Worm (Caenorhabditis elegans): ENCODE data around the gene C49G7.12.

The C49G7.12 gene

ce11 chrV:4034303-4034702 lies 3.9 kb upstream of the C49G7.12 start, which contains the start of gene C49G7.7:
C49G7.7 (plus strand) TSS chrV:4034476.
- no peak for TF ChIP-seq pes-1 (GFP tag; IDR thresholded peaks at IDR 0.05)
- TF ChIP-seq aly-1 (tag; optimal IDR thresholded peaks at IDR 0.05), result no peak
- no peak for TF ChIP-seq F13C5.2 (tag; optimal IDR thresholded peaks at IDR 0.05)
- no peak for TF ChIP-seq ets-7 (tag; optimal IDR thresholded peaks at IDR 0.05)
- no peak for TF ChIP-seq ceh-13 (GFP tag; optimal IDR thresholded peaks at IDR 0.05)
- TF ChIP-seq sea-1 (GFP tag; conservative IDR thresholded peaks at IDR 0.05), result no peak
- TF ChIP-seq ceh-36 (tag; optimal IDR thresholded peaks at IDR 0.05), result no peak

ce11 chrV:4035811-4036210 lies 2.4 kb upstream of the C49G7.12 start, which contains the start of gene C49G7.13:
C49G7.13 (plus strand) TSS chrV:4036111.
- TF ChIP-seq tbx-11 (GFP tag; IDR thresholded peaks at IDR 0.05) (no peak), ama-1 (optimal IDR thresholded peaks at IDR 0.05) (no peak), sea-1 (GFP tag; conservative IDR thresholded peaks at IDR 0.05) (no peak)

- TF ChIP-seq flt-1 (GFP tag; IDR thresholded peaks at IDR 0.05) (no peak), ceh-36 (tag; optimal IDR thresholded peaks at IDR 0.05) (no peak), ceh-13 (GFP tag; optimal IDR thresholded peaks at IDR 0.05) (no peak), aly-1 (tag; optimal IDR thresholded peaks at IDR 0.05) (no peak), tbx-11 (GFP tag; IDR thresholded peaks at IDR 0.05) (no peak), tra-4 (tag; optimal IDR thresholded peaks at IDR 0.05) (no peak), ama-1 (optimal IDR thresholded peaks at IDR 0.05) (no peak), sea-1 (GFP tag; conservative IDR thresholded peaks at IDR 0.05) (no peak), ets-7 (tag; optimal IDR thresholded peaks at IDR 0.05) (no peak), scrt-1 (GFP tag; IDR thresholded peaks at IDR 0.05) (no peak), F13C5.2 (tag; optimal IDR thresholded peaks at IDR 0.05) (no peak), hmbx-1 (tag; optimal IDR thresholded peaks at IDR 0.05) (no peak), hmg-4 (GFP tag; optimal IDR thresholded peaks at IDR 0.05) (no peak), hnd-1 (tag; optimal IDR thresholded peaks at IDR 0.05) (no peak), pes-1 (GFP tag; IDR thresholded peaks at IDR 0.05) (no peak), B0310.2 (tag; optimal IDR thresholded peaks at IDR 0.05) (no peak), tbx-37 (GFP tag; conservative IDR thresholded peaks at IDR 0.05) (no peak)
Observed at ce11 chrV:4038557-4038956, 347 bp downstream of the C49G7.12 start.

- TF ChIP-seq ama-1 (optimal IDR thresholded peaks at IDR 0.05), result no peak
- no peak for TF ChIP-seq scrt-1 (GFP tag; IDR thresholded peaks at IDR 0.05)
- TF ChIP-seq flt-1 (GFP tag; IDR thresholded peaks at IDR 0.05), result no peak
- no peak for TF ChIP-seq F13C5.2 (tag; optimal IDR thresholded peaks at IDR 0.05)
- TF ChIP-seq hmbx-1 (tag; optimal IDR thresholded peaks at IDR 0.05), result no peak
Observed at ce11 chrV:4041853-4042424, 3.7 kb downstream of the C49G7.12 start, which contains the start of the genes C49G7.10 and irg-2. C49G7.10 (minus strand) TSS chrV:4042021. irg-2 (plus strand) TSS chrV:4042181.

- TF ChIP-seq aly-1 (tag; optimal IDR thresholded peaks at IDR 0.05) (no peak), B0310.2 (tag; optimal IDR thresholded peaks at IDR 0.05) (no peak), hmbx-1 (tag; optimal IDR thresholded peaks at IDR 0.05) (no peak), tbx-11 (GFP tag; IDR thresholded peaks at IDR 0.05) (no peak), tbx-37 (GFP tag; conservative IDR thresholded peaks at IDR 0.05) (no peak), pes-1 (GFP tag; IDR thresholded peaks at IDR 0.05) (no peak), sea-1 (GFP tag; conservative IDR thresholded peaks at IDR 0.05) (no peak), F13C5.2 (tag; optimal IDR thresholded peaks at IDR 0.05) (no peak), hnd-1 (tag; optimal IDR thresholded peaks at IDR 0.05) (no peak), ceh-36 (tag; optimal IDR thresholded peaks at IDR 0.05) (no peak), hmg-4 (GFP tag; optimal IDR thresholded peaks at IDR 0.05) (no peak), flt-1 (GFP tag; IDR thresholded peaks at IDR 0.05) (no peak)
Observed at ce11 chrV:4043632-4044031, 5.4 kb downstream of the C49G7.12 start, which contains the start of gene phat-3. phat-3 (plus strand) TSS chrV:4043932.

- TF ChIP-seq hmbx-1 (tag; optimal IDR thresholded peaks at IDR 0.05) (no peak), ama-1 (optimal IDR thresholded peaks at IDR 0.05) (no peak), sea-1 (GFP tag; conservative IDR thresholded peaks at IDR 0.05) (no peak), hmg-4 (GFP tag; optimal IDR thresholded peaks at IDR 0.05) (no peak), tbx-11 (GFP tag; IDR thresholded peaks at IDR 0.05) (no peak), B0310.2 (tag; optimal IDR thresholded peaks at IDR 0.05) (no peak), scrt-1 (GFP tag; IDR thresholded peaks at IDR 0.05) (no peak), aly-1 (tag; optimal IDR thresholded peaks at IDR 0.05) (no peak), ceh-13 (GFP tag; optimal IDR thresholded peaks at IDR 0.05) (no peak), ceh-36 (tag; optimal IDR thresholded peaks at IDR 0.05) (no peak), ets-7 (tag; optimal IDR thresholded peaks at IDR 0.05) (no peak)
Observed at ce11 chrV:4046122-4046521, 7.9 kb downstream of the C49G7.12 start, which contains the start of gene phat-7. phat-7 (plus strand) TSS chrV:4046422.

- TF ChIP-seq tra-4 (tag; optimal IDR thresholded peaks at IDR 0.05) (no peak), scrt-1 (GFP tag; IDR thresholded peaks at IDR 0.05) (no peak), ceh-13 (GFP tag; optimal IDR thresholded peaks at IDR 0.05) (no peak), pes-1 (GFP tag; IDR thresholded peaks at IDR 0.05) (no peak), F13C5.2 (tag; optimal IDR thresholded peaks at IDR 0.05) (no peak), ama-1 (optimal IDR thresholded peaks at IDR 0.05) (no peak), hmbx-1 (tag; optimal IDR thresholded peaks at IDR 0.05) (no peak), ets-7 (tag; optimal IDR thresholded peaks at IDR 0.05) (no peak), tbx-37 (GFP tag; conservative IDR thresholded peaks at IDR 0.05) (no peak)
Observed at ce11 chrV:4047541-4047940, 9.3 kb downstream of the C49G7.12 start, which contains the start of gene srh-169. srh-169 (plus strand) TSS chrV:4047841.

- TF ChIP-seq F13C5.2 (tag; optimal IDR thresholded peaks at IDR 0.05), result no peak
- TF ChIP-seq hnd-1 (tag; optimal IDR thresholded peaks at IDR 0.05), result no peak
- TF ChIP-seq ceh-36 (tag; optimal IDR thresholded peaks at IDR 0.05), result no peak
- TF ChIP-seq tra-4 (tag; optimal IDR thresholded peaks at IDR 0.05), result no peak
- no peak for TF ChIP-seq pes-1 (GFP tag; IDR thresholded peaks at IDR 0.05)
- no peak for TF ChIP-seq tbx-37 (GFP tag; conservative IDR thresholded peaks at IDR 0.05)
- no peak for TF ChIP-seq hmbx-1 (tag; optimal IDR thresholded peaks at IDR 0.05)
- TF ChIP-seq hmg-4 (GFP tag; optimal IDR thresholded peaks at IDR 0.05), result no peak
- no peak for TF ChIP-seq tbx-11 (GFP tag; IDR thresholded peaks at IDR 0.05)
- TF ChIP-seq ceh-13 (GFP tag; optimal IDR thresholded peaks at IDR 0.05), result no peak
- TF ChIP-seq sea-1 (GFP tag; conservative IDR thresholded peaks at IDR 0.05), result no peak
- TF ChIP-seq flt-1 (GFP tag; IDR thresholded peaks at IDR 0.05), result no peak
- TF ChIP-seq scrt-1 (GFP tag; IDR thresholded peaks at IDR 0.05), result no peak
- no peak for TF ChIP-seq ets-7 (tag; optimal IDR thresholded peaks at IDR 0.05)
Observed at ce11 chrV:4055025-4055424, 16.8 kb downstream of the C49G7.12 start, which contains the start of gene djr-1.2. djr-1.2 (minus strand) TSS chrV:4055125.
